Fruit fly (Drosophila melanogaster) whole organism, embryonic: ENCODE data around the gene CG17224.
A peak's percentile ranks its signal among the peaks of the same experiment; 100 is the strongest.

Source experiments
- Ada2b ChIP-seq: fragments of 200-800 bp; sonication (Bioruptor generic); IDR thresholded peaks from 2 replicates; pipeline ENCODE4 v1.3.6; 2022; ENCODE audit warnings: missing biosample characterization, missing genetic modification characterization
- Antp ChIP-seq: fragments of 200-800 bp; sonication (Bioruptor generic); optimal IDR thresholded peaks from 3 replicates; lab custom pipeline; 2016; ENCODE audit warnings: missing biosample characterization, missing genetic modification characterization
- Asciz ChIP-seq: fragments of 200-800 bp; sonication (Bioruptor generic); optimal IDR thresholded peaks from 2 replicates; lab custom pipeline; 2017; ENCODE audit warnings: missing biosample characterization, mild to moderate bottlenecking, missing genetic modification characterization, missing genetic modification reagents
- Atf-2 ChIP-seq: fragments of 200-800 bp; sonication (Bioruptor generic); optimal IDR thresholded peaks from 2 replicates; lab custom pipeline; 2016; ENCODE audit warnings: missing biosample characterization, missing genetic modification characterization
- Atf6 ChIP-seq: fragments of 200-800 bp; sonication (Bioruptor generic); IDR thresholded peaks from 2 replicates; pipeline ENCODE4 v1.3.6; 2022; ENCODE audit warnings: missing biosample characterization, missing genetic modification characterization
- CG10267 ChIP-seq: fragments of 200-800 bp; sonication (Bioruptor generic); optimal IDR thresholded peaks from 2 replicates; lab custom pipeline; 2018; ENCODE audit warnings: missing biosample characterization, mild to moderate bottlenecking, missing genetic modification characterization, moderate library complexity
- CG10654 ChIP-seq: fragments of 200-800 bp; sonication (Bioruptor generic); optimal IDR thresholded peaks from 2 replicates; lab custom pipeline; 2016; ENCODE audit warnings: missing biosample characterization, missing genetic modification characterization
- CG10959 ChIP-seq: fragments of 200-800 bp; sonication (Bioruptor generic); IDR thresholded peaks from 2 replicates; pipeline ENCODE4 v1.3.6; 2022; ENCODE audit warnings: missing biosample characterization, missing genetic modification characterization
- CG11723 ChIP-seq: fragments of 200-800 bp; sonication (Bioruptor generic); optimal IDR thresholded peaks from 2 replicates; lab custom pipeline; 2017; ENCODE audit warnings: missing biosample characterization, mild to moderate bottlenecking, missing genetic modification characterization
- CG13424 ChIP-seq: fragments of 200-800 bp; sonication (Bioruptor generic); optimal IDR thresholded peaks from 2 replicates; lab custom pipeline; 2019; ENCODE audit warnings: missing biosample characterization, mild to moderate bottlenecking, missing genetic modification characterization, moderate library complexity
- CG15011 ChIP-seq: fragments of 200-800 bp; sonication (Bioruptor generic); optimal IDR thresholded peaks from 3 replicates; lab custom pipeline; 2018; ENCODE audit warnings: missing biosample characterization, mild to moderate bottlenecking, missing genetic modification characterization
- CG15269 ChIP-seq: fragments of 200-800 bp; sonication (Bioruptor generic); optimal IDR thresholded peaks from 2 replicates; lab custom pipeline; 2018; ENCODE audit warnings: missing biosample characterization, mild to moderate bottlenecking, missing genetic modification characterization, moderate library complexity
- CG15696 ChIP-seq: fragments of 200-800 bp; sonication (Bioruptor generic); optimal IDR thresholded peaks from 2 replicates; lab custom pipeline; 2019; ENCODE audit warnings: missing biosample characterization, mild to moderate bottlenecking, missing genetic modification characterization, moderate library complexity
- CG1602 ChIP-seq: fragments of 200-800 bp; sonication (Bioruptor generic); optimal IDR thresholded peaks from 3 replicates; lab custom pipeline; 2016; ENCODE audit warnings: missing biosample characterization, missing genetic modification characterization
- CG16779 ChIP-seq: fragments of 200-800 bp; sonication (Bioruptor generic); IDR thresholded peaks from 2 replicates; pipeline ENCODE4 v1.3.6; 2022; ENCODE audit warnings: missing biosample characterization, missing genetic modification characterization
- CG18011 ChIP-seq: fragments of 200-800 bp; sonication (Bioruptor generic); optimal IDR thresholded peaks from 2 replicates; lab custom pipeline; 2017; ENCODE audit warnings: missing biosample characterization, missing genetic modification characterization, mild to moderate bottlenecking, moderate library complexity, missing genotype
- CG18619 ChIP-seq: fragments of 200-800 bp; sonication (Bioruptor generic); optimal IDR thresholded peaks from 3 replicates; lab custom pipeline; 2017; ENCODE audit warnings: missing biosample characterization, mild to moderate bottlenecking, missing genetic modification characterization
- CG2129 ChIP-seq: fragments of 200-800 bp; sonication (Bioruptor generic); IDR thresholded peaks from 2 replicates; pipeline ENCODE4 v1.3.6; 2022; ENCODE audit warnings: missing biosample characterization, missing genetic modification characterization; ENCODE audit not compliant: partially characterized antibody
- CG3163 ChIP-seq: fragments of 200-800 bp; sonication (Bioruptor generic); optimal IDR thresholded peaks from 3 replicates; lab custom pipeline; 2016; ENCODE audit warnings: missing biosample characterization, missing genetic modification characterization
- CG3995 ChIP-seq: fragments of 200-800 bp; sonication (Bioruptor generic); optimal IDR thresholded peaks from 3 replicates; lab custom pipeline; 2016; ENCODE audit warnings: missing biosample characterization, missing genetic modification characterization
- CG4730 ChIP-seq: fragments of 200-800 bp; sonication (Bioruptor generic); IDR thresholded peaks from 2 replicates; pipeline ENCODE4 v1.3.6; 2022; ENCODE audit warnings: missing biosample characterization, missing genetic modification characterization
- CG4820 ChIP-seq: fragments of 200-800 bp; sonication (Bioruptor generic); optimal IDR thresholded peaks from 3 replicates; lab custom pipeline; 2016; ENCODE audit warnings: missing biosample characterization, missing genetic modification characterization
- CG6765 ChIP-seq: fragments of 200-800 bp; sonication (Bioruptor generic); optimal IDR thresholded peaks from 3 replicates; lab custom pipeline; 2017; ENCODE audit warnings: missing biosample characterization, mild to moderate bottlenecking, missing genetic modification characterization
- CG7786 ChIP-seq: fragments of 200-800 bp; sonication (Bioruptor generic); optimal IDR thresholded peaks from 2 replicates; lab custom pipeline; 2016; ENCODE audit warnings: missing biosample characterization, missing genetic modification characterization
- CG8089 ChIP-seq: fragments of 200-800 bp; sonication (Bioruptor generic); optimal IDR thresholded peaks from 3 replicates; lab custom pipeline; 2016; ENCODE audit warnings: missing biosample characterization, missing genetic modification characterization
- CG8944 ChIP-seq: fragments of 200-800 bp; sonication (Bioruptor generic); optimal IDR thresholded peaks from 3 replicates; lab custom pipeline; 2016; ENCODE audit warnings: missing biosample characterization, missing genetic modification characterization
- CG9932 ChIP-seq: fragments of 200-800 bp; sonication (Bioruptor generic); IDR thresholded peaks from 2 replicates; pipeline ENCODE4 v1.3.6; 2022; ENCODE audit warnings: missing biosample characterization, missing genetic modification characterization
- CkIIα-i1 ChIP-seq: fragments of 200-800 bp; sonication (Bioruptor generic); IDR thresholded peaks from 2 replicates; pipeline ENCODE4 v1.3.6; 2022; ENCODE audit warnings: missing biosample characterization, missing genetic modification characterization
- Hmx ChIP-seq: fragments of 200-800 bp; sonication (Bioruptor generic); optimal IDR thresholded peaks from 2 replicates; lab custom pipeline; 2016; ENCODE audit warnings: missing biosample characterization, missing genetic modification characterization
- Max ChIP-seq: fragments of 200-800 bp; sonication (Bioruptor generic); optimal IDR thresholded peaks from 2 replicates; lab custom pipeline; 2016; ENCODE audit warnings: missing biosample characterization, mild to moderate bottlenecking, missing genetic modification characterization
- Med ChIP-seq: fragments of 200-800 bp; sonication (Bioruptor generic); peaks from one replicate; lab custom pipeline; 2016; ENCODE audit warnings: missing biosample characterization, missing genetic modification characterization, mild to moderate bottlenecking, inconsistent platforms, moderate library complexity
- Meics ChIP-seq: fragments of 200-800 bp; sonication (Bioruptor generic); optimal IDR thresholded peaks from 2 replicates; lab custom pipeline; 2017; ENCODE audit warnings: missing biosample characterization, mild to moderate bottlenecking, missing genetic modification characterization
- Nf-YB ChIP-seq: fragments of 200-800 bp; sonication (Bioruptor generic); optimal IDR thresholded peaks from 3 replicates; lab custom pipeline; 2019; ENCODE audit warnings: missing biosample characterization, mild to moderate bottlenecking, missing genetic modification characterization, moderate library complexity
- Optix ChIP-seq: fragments of 200-800 bp; sonication (Bioruptor generic); IDR thresholded peaks from 3 replicates; pipeline ENCODE4 v1.3.6; 2022; ENCODE audit warnings: missing biosample characterization, missing genetic modification characterization
- Ravus ChIP-seq: fragments of 200-800 bp; sonication (Bioruptor generic); IDR thresholded peaks from 2 replicates; pipeline ENCODE4 v1.3.6; 2022; ENCODE audit warnings: missing biosample characterization, missing genetic modification characterization
- Scr ChIP-seq: fragments of 200-800 bp; sonication (Bioruptor generic); IDR thresholded peaks from 2 replicates; pipeline ENCODE4 v1.3.6; 2022; ENCODE audit warnings: missing biosample characterization, missing genetic modification characterization; ENCODE audit not compliant: partially characterized antibody
- Sry-β ChIP-seq: fragments of 200-800 bp; sonication (Bioruptor generic); optimal IDR thresholded peaks from 2 replicates; lab custom pipeline; 2018; ENCODE audit warnings: missing biosample characterization, mild to moderate bottlenecking, missing genetic modification characterization, moderate library complexity
- ac ChIP-seq: fragments of 200-800 bp; sonication (Bioruptor generic); optimal IDR thresholded peaks from 3 replicates; lab custom pipeline; 2017; ENCODE audit warnings: missing biosample characterization, mild to moderate bottlenecking, missing genetic modification characterization
- ap ChIP-seq: fragments of 200-800 bp; sonication (Bioruptor generic); IDR thresholded peaks from 2 replicates; pipeline ENCODE4 v1.3.6; 2022; ENCODE audit warnings: missing biosample characterization, missing genetic modification characterization
- bsh ChIP-seq, 2 experiments: fragments of 200-800 bp; sonication (Bioruptor generic); optimal IDR thresholded peaks; 2 replicates each; lab custom pipeline; 2017 to 2018; ENCODE audit warnings: mild to moderate bottlenecking in 2 of 2, missing biosample characterization in 2 of 2, missing genetic modification characterization in 2 of 2, moderate library complexity in 1 of 2
- cas ChIP-seq: fragments of 200-800 bp; sonication (Bioruptor generic); IDR thresholded peaks from 2 replicates; pipeline ENCODE4 v1.3.6; 2022; ENCODE audit warnings: missing biosample characterization, missing genetic modification characterization
- danr ChIP-seq: fragments of 200-800 bp; sonication (Bioruptor generic); IDR thresholded peaks from 2 replicates; pipeline ENCODE4 v1.3.6; 2022; ENCODE audit warnings: missing biosample characterization, missing genetic modification characterization
- klu ChIP-seq: fragments of 200-800 bp; sonication (Bioruptor generic); IDR thresholded peaks from 2 replicates; pipeline ENCODE4 v1.3.6; 2022; ENCODE audit warnings: missing biosample characterization, missing genetic modification characterization
- lbe ChIP-seq: fragments of 200-800 bp; sonication (Bioruptor generic); optimal IDR thresholded peaks from 2 replicates; lab custom pipeline; 2016; ENCODE audit warnings: missing biosample characterization, mild to moderate bottlenecking, missing genetic modification characterization
- maf-S ChIP-seq: fragments of 200-800 bp; sonication (Bioruptor generic); optimal IDR thresholded peaks from 2 replicates; lab custom pipeline; 2016; ENCODE audit warnings: missing biosample characterization, missing genetic modification characterization
- psq ChIP-seq: fragments of 200-800 bp; sonication (Bioruptor generic); optimal IDR thresholded peaks from 2 replicates; lab custom pipeline; 2017; ENCODE audit warnings: missing biosample characterization, missing genetic modification characterization
- sens-2 ChIP-seq: fragments of 200-800 bp; sonication (Bioruptor generic); IDR thresholded peaks from 2 replicates; pipeline ENCODE4 v1.3.6; 2022; ENCODE audit warnings: missing biosample characterization, missing genetic modification characterization
- sima ChIP-seq: fragments of 200-800 bp; sonication (Bioruptor generic); optimal IDR thresholded peaks from 2 replicates; lab custom pipeline; 2016; ENCODE audit warnings: missing biosample characterization, missing genetic modification characterization
- tap ChIP-seq: fragments of 200-800 bp; optimal IDR thresholded peaks from 3 replicates; lab custom pipeline; 2019; ENCODE audit warnings: missing biosample characterization, mild to moderate bottlenecking, missing genetic modification characterization, moderate library complexity
- tio ChIP-seq: fragments of 200-800 bp; sonication (Bioruptor generic); optimal IDR thresholded peaks from 2 replicates; lab custom pipeline; 2017; ENCODE audit warnings: missing biosample characterization, missing genetic modification characterization, inconsistent platforms
- vnd ChIP-seq: fragments of 200-800 bp; sonication (Bioruptor generic); IDR thresholded peaks from 3 replicates; pipeline ENCODE4 v1.3.6; 2022; ENCODE audit warnings: missing biosample characterization, missing genetic modification characterization; ENCODE audit not compliant: partially characterized antibody
- z ChIP-seq: fragments of 200-800 bp; sonication (Bioruptor generic); IDR thresholded peaks from 3 replicates; pipeline ENCODE4 v1.3.6; 2022; ENCODE audit warnings: missing biosample characterization, missing genetic modification characterization

CG17224 gene

dm6 chr2L:3039774-3040173, 21.7 kb upstream of the CG17224 start, which contains the start of the genes cnir and CG17221 (continued):
- TF ChIP-seq Atf-2 (GFP tag; lab: Kevin White, UChicago) (peak; percentile 51), Asciz (no peak), vnd (GFP tag; lab: Robert Waterston, UW) (peak; percentile 41; the same call in 1 of the 3 replicates), danr (no peak), CG10654 (peak; percentile 60), Med (GFP tag; lab: Kevin White, UChicago) (peak; percentile 97), CG4730 (no peak), maf-S (GFP tag; lab: Kevin White, UChicago) (peak; percentile 66), Atf6 (GFP tag; lab: Robert Waterston, UW) (peak; percentile 50; the same call in 1 of the 2 replicates), CG8944 (peak; percentile 63), Meics (GFP tag; lab: Kevin White, UChicago) (peak; percentile 88), z (GFP tag; lab: Robert Waterston, UW) (no peak), CG15011 (GFP tag; lab: Kevin White, UChicago) (peak; percentile 29), CG4820 (GFP tag; lab: Kevin White, UChicago) (peak; percentile 62), CG3163 (GFP tag; lab: Kevin White, UChicago) (peak; percentile 15), Optix (GFP tag; lab: Robert Waterston, UW) (no peak), bsh (GFP tag; optimal IDR thresholded peaks at IDR 0.05; lab: Kevin White, UChicago) (peak in 1 of 2 experiments; percentile 59), Ada2b (GFP tag; lab: Robert Waterston, UW) (no peak), tio (GFP tag; lab: Kevin White, UChicago) (no peak), Sry-β (GFP tag; lab: Kevin White, UChicago) (no peak), CG8089 (peak; percentile 41), ap (GFP tag; lab: Robert Waterston, UW) (no peak), CG10959 (GFP tag; lab: Robert Waterston, UW) (no peak), Max (GFP tag; lab: Kevin White, UChicago) (peak; percentile 77), CG10267 (tag; lab: Kevin White, UChicago) (peak; percentile 97), lbe (GFP tag; lab: Kevin White, UChicago) (peak; percentile 81), Scr (peak; percentile 54), ac (GFP tag; lab: Kevin White, UChicago) (no peak), CG1602 (GFP tag; lab: Kevin White, UChicago) (peak; percentile 40), psq (GFP tag; lab: Kevin White, UChicago) (no peak), CG9932 (GFP tag; lab: Robert Waterston, UW) (peak; percentile 72), sens-2 (GFP tag; lab: Robert Waterston, UW) (no peak), CG6765 (no peak), CG18619 (GFP tag; lab: Kevin White, UChicago) (peak; percentile 35), CG16779 (GFP tag; lab: Robert Waterston, UW) (peak; percentile 50; the same call in 1 of the 2 replicates), cas (no peak), Nf-YB (no peak), Hmx (GFP tag; lab: Kevin White, UChicago) (peak; percentile 52), klu (no peak), CkIIα-i1 (GFP tag; lab: Robert Waterston, UW) (no peak), Ravus (GFP tag; lab: Robert Waterston, UW) (no peak), CG11723 (peak; percentile 34), CG3995 (peak; percentile 46), CG2129 (GFP tag; lab: Robert Waterston, UW) (no peak), tap (tag; lab: Kevin White, UChicago) (peak; percentile 10), CG7786 (GFP tag; lab: Kevin White, UChicago) (peak; percentile 49), sima (GFP tag; lab: Kevin White, UChicago) (no peak), CG15696 (tag; lab: Kevin White, UChicago) (peak; percentile 41), CG15269 (tag; lab: Kevin White, UChicago) (peak; percentile 72), Antp (GFP tag; lab: Kevin White, UChicago) (peak; percentile 69), CG18011 (GFP tag; lab: Kevin White, UChicago) (peak; percentile 61), CG13424 (tag; lab: Kevin White, UChicago) (peak; percentile 74)
